Worm (Caenorhabditis elegans): ENCODE measurements around the gene srh-74.

ce11 chrV:11095873-11096272, 47.3 kb upstream of the srh-74 start, which contains the start of gene Y42A5A.3:
- no peak for TF ChIP-seq xnd-1 (tag; optimal IDR thresholded peaks at IDR 0.05)
- TF ChIP-seq lin-35 (GFP tag; optimal IDR thresholded peaks at IDR 0.05): no peak
- no peak for TF ChIP-seq hsf-1 (GFP tag; IDR thresholded peaks at IDR 0.05)
- TF ChIP-seq cebp-2 (GFP tag; IDR thresholded peaks at IDR 0.05): no peak
